Worm (Caenorhabditis elegans): ENCODE data around the gene Y57A10A.29.

The Y57A10A.29 gene

DNA sequence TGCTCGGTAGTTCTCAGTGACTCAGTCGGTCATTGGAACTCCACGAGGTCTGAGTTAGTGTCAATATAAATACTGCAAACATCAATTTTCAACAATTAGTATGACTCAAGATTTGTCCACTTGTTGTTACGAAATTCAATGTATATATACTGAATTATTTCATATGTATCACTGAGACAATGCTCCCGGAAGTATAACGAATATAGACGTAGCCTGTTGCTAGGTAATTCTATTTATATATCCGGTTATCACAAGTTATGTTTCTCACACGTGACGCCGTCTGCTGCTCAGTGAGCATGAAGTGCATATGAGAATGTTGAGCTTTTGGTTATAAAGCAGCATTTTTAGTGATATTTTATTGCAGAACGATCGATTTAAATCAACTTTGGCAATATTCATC is 18.8 kb upstream of the Y57A10A.29 start:
- TF ChIP-seq med-1 (GFP tag; optimal IDR thresholded peaks at IDR 0.05; ENCODE audit: insufficient read depth) (no peak), flt-1 (GFP tag; IDR thresholded peaks at IDR 0.05) (no peak), tab-1 (GFP tag; IDR thresholded peaks at IDR 0.05) (no peak), T22C8.4 (GFP tag; IDR thresholded peaks at IDR 0.05) (no peak), klf-2 (GFP tag; conservative IDR thresholded peaks at IDR 0.05) (no peak), ztf-23 (GFP tag; IDR thresholded peaks at IDR 0.05) (no peak), cog-1 (tag; optimal IDR thresholded peaks at IDR 0.05) (no peak), ref-1 (GFP tag; conservative IDR thresholded peaks at IDR 0.05) (no peak), ztf-29 (GFP tag; IDR thresholded peaks at IDR 0.05) (no peak)

DNA sequence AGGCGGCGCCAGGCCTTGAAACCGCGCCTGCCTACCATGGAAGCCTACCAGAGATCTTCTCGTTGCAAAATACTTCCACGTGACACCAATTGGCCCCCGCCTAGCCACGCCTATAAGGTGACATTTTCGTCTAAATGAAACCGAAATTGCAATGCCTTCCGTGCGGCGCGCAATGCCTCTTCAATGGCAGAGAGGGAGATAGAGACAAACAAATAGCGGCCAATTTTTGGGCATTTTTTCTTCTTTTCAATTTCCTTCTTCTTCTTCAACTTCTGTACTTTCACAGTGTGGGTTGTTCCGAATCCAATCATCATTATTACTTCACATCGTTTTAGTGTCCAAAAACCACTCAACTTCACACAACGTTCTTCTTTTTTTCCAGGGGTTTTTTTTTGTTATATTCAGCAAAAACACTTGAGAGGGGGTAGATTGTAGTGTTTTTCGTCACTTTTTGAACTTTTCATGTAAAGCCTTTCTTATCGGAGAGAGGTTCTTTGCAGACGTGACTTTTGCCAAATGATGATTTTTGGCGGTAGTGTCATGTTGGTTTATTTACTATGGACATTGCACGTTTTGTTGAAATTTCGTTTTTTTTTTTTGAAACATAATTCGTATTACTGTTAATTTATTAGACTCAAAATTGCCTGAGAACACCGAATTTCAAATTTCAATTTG is 18.1 kb upstream of the Y57A10A.29 start:
- TF ChIP-seq med-1 (GFP tag; optimal IDR thresholded peaks at IDR 0.05; ENCODE audit: insufficient read depth) = no peak
- no peak for TF ChIP-seq ref-1 (GFP tag; conservative IDR thresholded peaks at IDR 0.05)
- no peak for TF ChIP-seq tab-1 (GFP tag; IDR thresholded peaks at IDR 0.05)
- no peak for TF ChIP-seq ztf-29 (GFP tag; IDR thresholded peaks at IDR 0.05)
- TF ChIP-seq flt-1 (GFP tag; IDR thresholded peaks at IDR 0.05) = no peak
- TF ChIP-seq cog-1 (tag; optimal IDR thresholded peaks at IDR 0.05) = no peak

DNA sequence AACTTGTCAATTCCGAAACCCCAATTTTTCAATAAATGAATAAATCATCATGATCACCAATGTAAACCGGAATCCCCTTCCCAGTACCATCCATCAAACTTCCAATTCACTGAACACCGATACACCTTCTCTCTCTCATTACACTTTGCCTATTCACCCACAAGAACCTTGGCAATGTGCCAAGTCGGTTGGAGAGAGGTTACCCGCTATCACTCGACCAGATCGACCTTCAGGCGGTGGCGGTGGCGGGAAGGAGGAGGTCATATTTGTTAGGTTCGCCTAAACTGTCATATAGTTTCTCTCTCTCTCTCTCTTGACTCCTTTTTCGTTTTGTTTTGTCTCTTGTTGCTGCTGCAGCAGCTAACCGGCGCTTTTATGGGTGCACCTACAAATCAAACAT is 16.8 kb upstream of the Y57A10A.29 start:
- TF ChIP-seq flt-1 (GFP tag; IDR thresholded peaks at IDR 0.05) (no peak; the same call in 1 of the 2 replicates), cog-1 (tag; optimal IDR thresholded peaks at IDR 0.05) (no peak), T22C8.4 (GFP tag; IDR thresholded peaks at IDR 0.05) (no peak), med-1 (GFP tag; optimal IDR thresholded peaks at IDR 0.05; ENCODE audit: insufficient read depth) (no peak), ztf-29 (GFP tag; IDR thresholded peaks at IDR 0.05) (no peak), ref-1 (GFP tag; conservative IDR thresholded peaks at IDR 0.05) (no peak), klf-2 (GFP tag; conservative IDR thresholded peaks at IDR 0.05) (no peak), ztf-23 (GFP tag; IDR thresholded peaks at IDR 0.05) (no peak), tab-1 (GFP tag; IDR thresholded peaks at IDR 0.05) (no peak)

DNA sequence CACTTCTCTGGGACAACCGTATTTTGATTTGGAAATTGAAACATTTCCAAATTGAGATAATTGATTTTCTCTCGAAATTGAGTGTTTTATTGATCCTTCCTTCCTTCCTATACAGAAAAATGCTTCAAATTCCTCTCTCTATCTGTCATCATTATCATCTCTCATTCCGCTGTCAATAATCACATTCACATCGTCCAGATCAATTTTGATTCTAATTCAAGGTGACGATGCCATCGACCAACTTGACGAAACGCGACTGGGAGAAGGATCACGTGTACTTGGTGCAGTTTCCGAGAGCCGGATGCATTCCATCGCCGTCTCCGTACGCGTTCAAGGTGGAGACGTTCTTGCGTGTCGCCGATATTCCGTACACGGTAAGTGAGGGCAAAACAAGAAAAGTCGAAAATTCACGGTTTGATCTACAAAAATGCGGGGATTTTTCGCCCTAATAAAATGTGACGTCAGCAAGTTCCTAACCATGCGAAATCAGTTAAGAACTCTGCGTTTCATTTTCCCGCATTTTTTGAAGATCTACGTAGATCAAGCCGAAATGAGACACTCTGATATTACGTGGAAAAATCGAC is 15.3 kb upstream of the Y57A10A.29 start, which contains the start of gene faxc-1:
TSS of gene faxc-1 (plus strand) at position 222 of the 584 bp plus-strand sequence.
- TF ChIP-seq ztf-29 (GFP tag; IDR thresholded peaks at IDR 0.05) (no peak), cog-1 (tag; optimal IDR thresholded peaks at IDR 0.05) (no peak)

DNA sequence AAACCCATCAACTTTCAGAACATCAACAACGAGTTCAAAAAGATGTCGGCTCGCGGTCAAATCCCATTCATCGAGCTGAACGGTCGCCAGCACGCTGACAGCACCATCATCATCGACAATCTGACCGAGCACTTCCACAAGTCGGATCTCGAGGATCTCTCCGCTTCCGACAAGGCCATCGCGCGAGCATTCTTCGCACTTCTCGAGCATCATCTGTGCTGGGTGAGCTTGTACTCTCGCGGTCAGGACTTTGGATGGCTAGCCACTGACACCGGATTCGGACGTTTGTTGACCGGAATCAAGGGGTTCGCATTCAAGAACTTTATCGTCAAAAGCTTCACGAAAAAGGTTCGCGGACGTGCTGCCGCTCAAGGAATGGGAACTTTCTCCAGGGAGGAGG is 14.5 kb upstream of the Y57A10A.29 start:
- TF ChIP-seq cog-1 (tag; optimal IDR thresholded peaks at IDR 0.05) (no peak), klf-2 (GFP tag; conservative IDR thresholded peaks at IDR 0.05) (no peak), flt-1 (GFP tag; IDR thresholded peaks at IDR 0.05) (no peak), med-1 (GFP tag; optimal IDR thresholded peaks at IDR 0.05; ENCODE audit: insufficient read depth) (no peak), ztf-23 (GFP tag; IDR thresholded peaks at IDR 0.05) (no peak), ref-1 (GFP tag; conservative IDR thresholded peaks at IDR 0.05) (no peak), T22C8.4 (GFP tag; IDR thresholded peaks at IDR 0.05) (no peak), tab-1 (GFP tag; IDR thresholded peaks at IDR 0.05) (no peak), ztf-29 (GFP tag; IDR thresholded peaks at IDR 0.05) (no peak)

DNA sequence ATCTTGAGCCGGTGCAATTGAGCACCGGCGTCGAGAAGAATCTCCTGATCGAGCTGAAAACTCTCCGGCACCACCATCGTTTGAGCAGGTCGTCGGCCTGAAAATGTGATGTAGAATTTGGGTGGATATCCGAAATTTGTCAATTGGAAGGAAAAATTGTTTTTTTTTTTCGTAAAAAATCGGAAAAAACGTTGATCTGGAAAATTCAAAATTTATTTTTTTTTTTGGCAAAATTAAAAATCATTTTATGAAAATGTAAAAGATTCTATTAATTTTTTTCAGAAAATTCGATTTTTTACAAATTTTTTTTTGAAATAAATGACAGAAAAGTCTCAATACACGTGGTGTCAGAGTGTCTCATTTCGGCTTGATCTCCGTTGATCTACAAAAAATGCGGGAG is 13.2 kb upstream of the Y57A10A.29 start, which contains the start of gene tric-1B.1:
TSS of gene tric-1B.1 (minus strand) at position 101 of the 400 bp plus-strand sequence.
- no peak for TF ChIP-seq ztf-29 (GFP tag; IDR thresholded peaks at IDR 0.05)
- no peak for TF ChIP-seq ref-1 (GFP tag; conservative IDR thresholded peaks at IDR 0.05)
- TF ChIP-seq flt-1 (GFP tag; IDR thresholded peaks at IDR 0.05) = no peak
- TF ChIP-seq ztf-23 (GFP tag; IDR thresholded peaks at IDR 0.05) = no peak
- no peak for TF ChIP-seq klf-2 (GFP tag; conservative IDR thresholded peaks at IDR 0.05)
- no peak for TF ChIP-seq med-1 (GFP tag; optimal IDR thresholded peaks at IDR 0.05; ENCODE audit: insufficient read depth)
- TF ChIP-seq T22C8.4 (GFP tag; IDR thresholded peaks at IDR 0.05) = no peak
- no peak for TF ChIP-seq cog-1 (tag; optimal IDR thresholded peaks at IDR 0.05)
- TF ChIP-seq tab-1 (GFP tag; IDR thresholded peaks at IDR 0.05) = no peak

DNA sequence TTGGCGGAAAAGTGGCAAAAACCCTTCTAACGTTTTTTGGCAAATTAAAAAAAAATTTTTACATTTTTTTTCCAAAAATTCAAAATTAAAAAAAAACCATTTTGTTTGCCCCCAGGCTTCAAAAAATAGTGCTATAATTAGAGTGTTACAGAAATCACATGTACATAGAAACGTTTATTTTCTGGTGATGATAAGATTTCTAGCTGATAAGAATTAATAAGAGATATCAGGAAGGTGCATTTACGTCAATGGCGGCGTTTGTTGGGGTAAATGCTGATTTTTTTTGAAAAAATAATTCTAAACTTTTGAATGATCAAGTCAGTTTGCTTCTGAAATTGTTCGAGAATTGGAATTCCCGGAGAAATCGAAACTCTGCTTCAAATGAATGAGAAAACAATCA is 12.6 kb upstream of the Y57A10A.29 start:
- TF ChIP-seq ztf-23 (GFP tag; IDR thresholded peaks at IDR 0.05) (no peak), cog-1 (tag; optimal IDR thresholded peaks at IDR 0.05) (no peak), klf-2 (GFP tag; conservative IDR thresholded peaks at IDR 0.05) (no peak), tab-1 (GFP tag; IDR thresholded peaks at IDR 0.05) (no peak), ref-1 (GFP tag; conservative IDR thresholded peaks at IDR 0.05) (no peak), med-1 (GFP tag; optimal IDR thresholded peaks at IDR 0.05; ENCODE audit: insufficient read depth) (no peak), T22C8.4 (GFP tag; IDR thresholded peaks at IDR 0.05) (no peak), flt-1 (GFP tag; IDR thresholded peaks at IDR 0.05) (no peak), ztf-29 (GFP tag; IDR thresholded peaks at IDR 0.05) (no peak)

DNA sequence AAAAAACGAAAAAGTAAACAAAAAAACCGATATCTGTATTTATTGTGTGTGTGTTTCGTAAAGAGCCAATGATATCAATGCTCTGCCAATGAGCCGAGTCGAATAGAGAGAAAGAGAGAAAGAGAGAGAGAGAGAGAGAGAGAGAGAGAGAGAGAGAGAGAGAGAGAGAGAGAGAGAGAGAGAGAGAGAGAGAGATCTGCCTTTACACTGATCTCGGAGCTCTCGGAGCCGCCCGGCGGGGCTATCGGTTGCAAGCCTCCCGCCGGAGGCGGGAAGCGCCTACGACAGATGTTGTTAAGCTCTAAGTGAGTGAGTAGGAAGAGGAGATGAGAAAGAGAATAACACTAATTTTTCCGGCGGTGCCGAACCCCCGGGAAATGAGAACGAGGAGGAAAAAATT is 10.5 kb upstream of the Y57A10A.29 start:
- no peak for TF ChIP-seq flt-1 (GFP tag; IDR thresholded peaks at IDR 0.05)
- no peak for TF ChIP-seq ref-1 (GFP tag; conservative IDR thresholded peaks at IDR 0.05)
- TF ChIP-seq klf-2 (GFP tag; conservative IDR thresholded peaks at IDR 0.05) = no peak
- no peak for TF ChIP-seq cog-1 (tag; optimal IDR thresholded peaks at IDR 0.05)
- no peak for TF ChIP-seq T22C8.4 (GFP tag; IDR thresholded peaks at IDR 0.05)
- no peak for TF ChIP-seq tab-1 (GFP tag; IDR thresholded peaks at IDR 0.05)
- no peak for TF ChIP-seq ztf-23 (GFP tag; IDR thresholded peaks at IDR 0.05)
- no peak for TF ChIP-seq med-1 (GFP tag; optimal IDR thresholded peaks at IDR 0.05; ENCODE audit: insufficient read depth)
- TF ChIP-seq ztf-29 (GFP tag; IDR thresholded peaks at IDR 0.05) = no peak

DNA sequence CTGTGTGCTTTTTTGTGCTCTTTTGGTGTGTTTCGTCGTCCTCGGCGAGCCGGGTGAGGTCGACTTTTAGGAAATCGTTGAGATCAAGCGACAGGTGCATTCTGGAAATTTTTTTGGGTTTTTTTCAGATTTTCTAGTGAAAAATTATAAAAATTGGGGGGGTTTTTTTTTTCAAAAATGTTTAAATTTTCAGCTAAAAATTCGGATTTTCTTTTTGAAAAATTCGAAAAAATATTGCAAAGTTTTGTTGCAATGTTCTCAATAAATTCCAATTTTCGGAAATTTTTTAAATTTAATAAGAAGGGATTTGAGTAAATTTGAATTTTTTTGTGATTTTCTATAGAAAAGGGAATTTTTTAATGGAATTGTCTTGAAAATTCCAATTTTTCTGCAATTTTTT is 4.4 kb upstream of the Y57A10A.29 start, which contains the start of gene Y57A10A.27:
TSS of gene Y57A10A.27 (minus strand) at position 101 of the 400 bp plus-strand sequence.
- TF ChIP-seq ztf-29 (GFP tag; IDR thresholded peaks at IDR 0.05) = no peak
- TF ChIP-seq med-1 (GFP tag; optimal IDR thresholded peaks at IDR 0.05; ENCODE audit: insufficient read depth) = no peak
- TF ChIP-seq ref-1 (GFP tag; conservative IDR thresholded peaks at IDR 0.05) = no peak

DNA sequence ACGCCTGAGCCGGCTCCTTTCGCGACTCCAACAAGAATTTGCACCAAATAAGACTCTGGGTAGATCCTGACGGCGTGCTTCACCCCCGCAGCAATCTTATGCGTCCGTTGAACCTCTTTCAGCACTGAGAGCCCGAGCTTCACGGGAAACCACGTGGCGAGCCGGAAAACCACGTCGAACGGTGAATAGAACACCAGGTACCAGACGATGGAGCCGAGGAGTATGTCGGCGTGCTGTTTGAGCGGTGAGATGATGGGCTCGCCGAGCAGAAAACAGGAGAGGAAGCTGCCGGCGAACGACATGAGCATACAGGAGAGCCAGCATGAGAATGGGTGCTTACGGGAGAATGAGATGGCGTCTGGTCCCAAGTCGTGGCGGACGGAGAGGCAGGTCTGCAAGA is 759 bp upstream of the Y57A10A.29 start:
- TF ChIP-seq ztf-23 (GFP tag; IDR thresholded peaks at IDR 0.05) = no peak
- no peak for TF ChIP-seq flt-1 (GFP tag; IDR thresholded peaks at IDR 0.05)
- no peak for TF ChIP-seq tab-1 (GFP tag; IDR thresholded peaks at IDR 0.05)
- no peak for TF ChIP-seq cog-1 (tag; optimal IDR thresholded peaks at IDR 0.05)
- no peak for TF ChIP-seq klf-2 (GFP tag; conservative IDR thresholded peaks at IDR 0.05)
- TF ChIP-seq T22C8.4 (GFP tag; IDR thresholded peaks at IDR 0.05) = no peak
- no peak for TF ChIP-seq ref-1 (GFP tag; conservative IDR thresholded peaks at IDR 0.05)
